Worm (Caenorhabditis elegans): ENCODE results near the gene F07D3.3.

DNA sequence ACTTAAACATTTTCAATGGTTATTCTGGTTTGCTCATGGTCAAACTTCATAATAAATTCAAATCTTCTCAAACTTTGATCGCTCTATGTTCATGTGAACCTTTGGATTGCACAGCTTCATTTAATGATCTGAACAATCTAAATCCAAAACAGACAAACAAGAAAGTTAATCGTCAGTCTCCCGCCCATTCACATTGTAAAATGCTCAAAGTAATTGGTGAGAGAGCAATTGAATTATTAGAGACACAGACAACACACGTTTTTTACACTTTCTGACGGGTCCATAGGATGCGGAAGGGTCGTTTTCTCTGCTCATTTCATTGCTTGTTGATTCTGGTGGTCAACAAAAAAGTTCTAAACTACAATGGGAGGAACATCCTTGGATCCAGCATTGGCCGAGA lies 34.2 kb upstream of the F07D3.3 start, which contains the start of gene gsnl-1:
- TF ChIP-seq nhr-77 (tag; optimal IDR thresholded peaks at IDR 0.05), result no peak
- TF ChIP-seq nhr-10 (tag; optimal IDR thresholded peaks at IDR 0.05), result no peak
- no peak for TF ChIP-seq elt-3 (tag; optimal IDR thresholded peaks at IDR 0.05)
- TF ChIP-seq nhr-11 (tag; optimal IDR thresholded peaks at IDR 0.05), result no peak
- TF ChIP-seq ama-1 (optimal IDR thresholded peaks at IDR 0.05), result no peak
- TF ChIP-seq nhr-237 (tag; optimal IDR thresholded peaks at IDR 0.05), result no peak
- TF ChIP-seq nhr-21 (tag; optimal IDR thresholded peaks at IDR 0.05), result no peak
- no peak for TF ChIP-seq nhr-12 (tag; optimal IDR thresholded peaks at IDR 0.05)

Measured in whole organism, L2 larva.